Fruit fly (Drosophila melanogaster) whole organism, embryonic: ENCODE data around the gene CG32301.

Source experiments
- CG12659 ChIP-seq: fragments of 200-800 bp; sonication (Bioruptor generic); optimal IDR thresholded peaks from 3 replicates; lab custom pipeline; 2017; ENCODE audit warnings: mild to moderate bottlenecking, missing biosample characterization, missing genetic modification reagents, missing genetic modification characterization
- CG13296 ChIP-seq: fragments of 200-800 bp; sonication (Bioruptor generic); optimal IDR thresholded peaks from 3 replicates; lab custom pipeline; 2018; ENCODE audit warnings: missing biosample characterization, mild to moderate bottlenecking, missing genetic modification characterization
- CG14014 ChIP-seq: fragments of 200-800 bp; sonication (Bioruptor generic); IDR thresholded peaks from 2 replicates; pipeline ENCODE4 v1.3.6; 2022; ENCODE audit warnings: missing biosample characterization, missing genetic modification characterization
- CG15514 ChIP-seq: fragments of 200-800 bp; sonication (Bioruptor generic); optimal IDR thresholded peaks from 3 replicates; lab custom pipeline; 2017; ENCODE audit warnings: missing biosample characterization, missing genetic modification characterization, mild to moderate bottlenecking, moderate library complexity, missing genetic modification reagents
- CG2199 ChIP-seq: fragments of 200-800 bp; sonication (Bioruptor generic); IDR thresholded peaks from 3 replicates; pipeline ENCODE4 v1.3.6; 2022; ENCODE audit warnings: missing biosample characterization, missing genetic modification characterization
- CG30020 ChIP-seq: fragments of 200-800 bp; optimal IDR thresholded peaks from 2 replicates; lab custom pipeline; 2019; ENCODE audit warnings: missing biosample characterization, mild to moderate bottlenecking, missing genetic modification characterization, moderate library complexity
- CG4328 ChIP-seq: fragments of 200-800 bp; sonication (Bioruptor generic); optimal IDR thresholded peaks from 3 replicates; lab custom pipeline; 2017; ENCODE audit warnings: missing biosample characterization, missing genetic modification reagents, missing genetic modification characterization
- CG4424 ChIP-seq: fragments of 200-800 bp; sonication (Bioruptor generic); optimal IDR thresholded peaks from 3 replicates; lab custom pipeline; 2016; ENCODE audit warnings: missing biosample characterization, missing genetic modification characterization
- CG6654 ChIP-seq: fragments of 200-800 bp; sonication (Bioruptor generic); optimal IDR thresholded peaks from 2 replicates; lab custom pipeline; 2017; ENCODE audit warnings: missing biosample characterization, mild to moderate bottlenecking, missing genetic modification characterization
- CG6683 ChIP-seq: fragments of 200-800 bp; sonication (Bioruptor generic); optimal IDR thresholded peaks from 2 replicates; lab custom pipeline; 2017; ENCODE audit warnings: missing biosample characterization, mild to moderate bottlenecking, missing genetic modification characterization, missing genetic modification reagents
- CG6791 ChIP-seq: fragments of 200-800 bp; sonication (Bioruptor generic); IDR thresholded peaks from 3 replicates; pipeline ENCODE4 v1.3.6; 2022; ENCODE audit warnings: missing biosample characterization, missing genetic modification characterization; ENCODE audit not compliant: partially characterized antibody
- CG7271 ChIP-seq: fragments of 200-800 bp; sonication (Bioruptor generic); optimal IDR thresholded peaks from 2 replicates; lab custom pipeline; 2018; ENCODE audit warnings: missing biosample characterization, mild to moderate bottlenecking, missing genetic modification characterization, moderate library complexity
- CG7963 ChIP-seq: fragments of 200-800 bp; sonication (Bioruptor generic); IDR thresholded peaks from 3 replicates; pipeline ENCODE4 v1.3.6; 2022; ENCODE audit warnings: missing biosample characterization, missing genetic modification characterization; ENCODE audit not compliant: partially characterized antibody
- CG8290 ChIP-seq, 3 experiments: fragments of 200-800 bp; sonication (Bioruptor generic); optimal IDR thresholded peaks; 2 replicates each; lab custom pipeline; 2016 to 2019; ENCODE audit warnings: missing biosample characterization in 3 of 3, missing genetic modification characterization in 3 of 3, mild to moderate bottlenecking in 2 of 3, moderate library complexity in 1 of 3
- CG9817 ChIP-seq: fragments of 200-800 bp; sonication (Bioruptor generic); optimal IDR thresholded peaks from 2 replicates; lab custom pipeline; 2018; ENCODE audit warnings: missing biosample characterization, mild to moderate bottlenecking, missing genetic modification characterization, moderate library complexity
- CHES-1-like ChIP-seq: fragments of 200-800 bp; sonication (Bioruptor generic); optimal IDR thresholded peaks from 2 replicates; lab custom pipeline; 2016; ENCODE audit warnings: missing biosample characterization, missing genetic modification characterization
- CTCF ChIP-seq: fragments of 200-800 bp; sonication (Bioruptor generic); optimal IDR thresholded peaks from 2 replicates; lab custom pipeline; 2017; ENCODE audit warnings: missing biosample characterization, mild to moderate bottlenecking, missing genetic modification characterization, moderate library complexity
- Chrac-16 ChIP-seq: fragments of 200-800 bp; sonication (Bioruptor generic); optimal IDR thresholded peaks from 3 replicates; lab custom pipeline; 2016; ENCODE audit warnings: missing biosample characterization, missing genetic modification characterization
- Dll ChIP-seq: fragments of 200-800 bp; sonication (Bioruptor generic); IDR thresholded peaks from 4 replicates; pipeline ENCODE4 v1.3.6; 2022; ENCODE audit warnings: missing biosample characterization, missing genetic modification characterization; ENCODE audit not compliant: partially characterized antibody
- Drgx ChIP-seq: fragments of 200-800 bp; sonication (Bioruptor generic); IDR thresholded peaks from 2 replicates; pipeline ENCODE4 v1.3.6; 2022; ENCODE audit warnings: missing biosample characterization, missing genetic modification characterization
- Hmr ChIP-seq: fragments of 200-800 bp; sonication (Bioruptor generic); optimal IDR thresholded peaks from 3 replicates; lab custom pipeline; 2017; ENCODE audit warnings: mild to moderate bottlenecking, missing biosample characterization, missing genetic modification reagents, missing genetic modification characterization
- Jarid2 ChIP-seq: fragments of 200-800 bp; sonication (Bioruptor generic); optimal IDR thresholded peaks from 3 replicates; lab custom pipeline; 2017; ENCODE audit warnings: mild to moderate bottlenecking, missing biosample characterization, missing genetic modification reagents, missing genetic modification characterization
- Max ChIP-seq: fragments of 200-800 bp; sonication (Bioruptor generic); optimal IDR thresholded peaks from 2 replicates; lab custom pipeline; 2016; ENCODE audit warnings: missing biosample characterization, mild to moderate bottlenecking, missing genetic modification characterization
- NK7.1 ChIP-seq: fragments of 200-800 bp; sonication (Bioruptor generic); optimal IDR thresholded peaks from 3 replicates; lab custom pipeline; 2016; ENCODE audit warnings: missing biosample characterization, missing genetic modification characterization
- PHDP ChIP-seq: fragments of 200-800 bp; sonication (Bioruptor generic); optimal IDR thresholded peaks from 3 replicates; lab custom pipeline; 2018; ENCODE audit warnings: missing biosample characterization, mild to moderate bottlenecking, missing genetic modification characterization, moderate library complexity
- Scr ChIP-seq: fragments of 200-800 bp; sonication (Bioruptor generic); IDR thresholded peaks from 2 replicates; pipeline ENCODE4 v1.3.6; 2022; ENCODE audit warnings: missing biosample characterization, missing genetic modification characterization; ENCODE audit not compliant: partially characterized antibody
- Stat92E ChIP-seq, 3 experiments: fragments of >200 bp in 2 of 3; fragments of 200-800 bp in 1 of 3; sonication (Bioruptor generic) in 1 of 3; optimal IDR thresholded peaks; 2 replicates each; lab custom pipeline; 2017 to 2019; ENCODE audit warnings: missing biosample characterization in 3 of 3, missing genetic modification characterization in 3 of 3, mild to moderate bottlenecking in 1 of 3, moderate library complexity in 1 of 3
- ato ChIP-seq: fragments of 200-800 bp; sonication (Bioruptor generic); IDR thresholded peaks from 2 replicates; pipeline ENCODE4 v1.3.6; 2022; ENCODE audit warnings: missing biosample characterization, missing genetic modification characterization; ENCODE audit not compliant: partially characterized antibody
- bbx ChIP-seq: fragments of 200-800 bp; sonication (Bioruptor generic); IDR thresholded peaks from 2 replicates; pipeline ENCODE4 v1.3.6; 2022; ENCODE audit warnings: missing biosample characterization, missing genetic modification characterization; ENCODE audit not compliant: partially characterized antibody
- btn ChIP-seq: fragments of 200-800 bp; sonication (Bioruptor generic); optimal IDR thresholded peaks from 2 replicates; lab custom pipeline; 2016; ENCODE audit warnings: missing biosample characterization, missing genetic modification characterization
- chinmo ChIP-seq: fragments of 200-800 bp; sonication (Bioruptor generic); IDR thresholded peaks from 4 replicates; pipeline ENCODE4 v1.3.6; 2022; ENCODE audit warnings: missing biosample characterization, missing genetic modification characterization; ENCODE audit not compliant: partially characterized antibody
- ems ChIP-seq: fragments of 200-800 bp; sonication (Bioruptor generic); optimal IDR thresholded peaks from 3 replicates; lab custom pipeline; 2016; ENCODE audit warnings: missing biosample characterization, missing genetic modification characterization
- eve ChIP-seq, 2 experiments: fragments of >200 bp; optimal IDR thresholded peaks; 2 replicates each; lab custom pipeline; 2017; ENCODE audit warnings: missing biosample characterization in 2 of 2, missing genetic modification characterization in 2 of 2
- fru ChIP-seq: fragments of >200 bp; optimal IDR thresholded peaks from 2 replicates; lab custom pipeline; 2017
- ftz-f1 ChIP-seq: fragments of 200-800 bp; sonication (Bioruptor generic); optimal IDR thresholded peaks from 2 replicates; lab custom pipeline; 2016; ENCODE audit warnings: missing biosample characterization, missing genetic modification characterization
- h ChIP-seq: fragments of >200 bp; optimal IDR thresholded peaks from 2 replicates; lab custom pipeline; 2017
- kni ChIP-seq: fragments of 200-800 bp; sonication (Bioruptor generic); optimal IDR thresholded peaks from 3 replicates; lab custom pipeline; 2017; ENCODE audit warnings: mild to moderate bottlenecking, missing biosample characterization, missing genetic modification reagents, missing genetic modification characterization
- knrl ChIP-seq: fragments of 200-800 bp; sonication (Bioruptor generic); IDR thresholded peaks from 3 replicates; pipeline ENCODE4 v1.3.6; 2022; ENCODE audit warnings: missing biosample characterization, missing genetic modification characterization; ENCODE audit not compliant: partially characterized antibody
- mirr ChIP-seq: fragments of 200-800 bp; sonication (Bioruptor generic); optimal IDR thresholded peaks from 3 replicates; lab custom pipeline; 2018; ENCODE audit warnings: missing biosample characterization, mild to moderate bottlenecking, missing genetic modification characterization
- nerfin-2 ChIP-seq: fragments of 200-800 bp; sonication (Bioruptor generic); IDR thresholded peaks from 2 replicates; pipeline ENCODE4 v1.3.6; 2022; ENCODE audit warnings: missing biosample characterization, missing genetic modification characterization; ENCODE audit not compliant: partially characterized antibody
- otp ChIP-seq: fragments of 200-800 bp; sonication (Bioruptor generic); IDR thresholded peaks from 3 replicates; pipeline ENCODE4, ENCODE4 v1.3.6; 2022; ENCODE audit warnings: missing biosample characterization, missing genetic modification characterization
- pnt ChIP-seq: fragments of 200-800 bp; sonication (Bioruptor generic); optimal IDR thresholded peaks from 3 replicates; lab custom pipeline; 2016; ENCODE audit warnings: missing biosample characterization, missing genetic modification characterization
- stc ChIP-seq: fragments of 200-800 bp; sonication (Bioruptor generic); IDR thresholded peaks from 2 replicates; pipeline ENCODE4 v1.3.6; 2022; ENCODE audit warnings: missing biosample characterization, missing genetic modification characterization
- stwl ChIP-seq: fragments of 200-800 bp; sonication (Bioruptor generic); optimal IDR thresholded peaks from 3 replicates; lab custom pipeline; 2018; ENCODE audit warnings: missing biosample characterization, mild to moderate bottlenecking, missing genetic modification characterization, moderate library complexity
- sug ChIP-seq: fragments of 200-800 bp; optimal IDR thresholded peaks from 2 replicates; lab custom pipeline; 2019; ENCODE audit warnings: missing biosample characterization, mild to moderate bottlenecking, missing genetic modification characterization, moderate library complexity
- unc-4 ChIP-seq: fragments of 200-800 bp; sonication (Bioruptor generic); IDR thresholded peaks from 2 replicates; pipeline ENCODE4 v1.3.6; 2022; ENCODE audit warnings: missing biosample characterization, missing genetic modification characterization; ENCODE audit not compliant: partially characterized antibody
- vvl ChIP-seq: fragments of 200-800 bp; sonication (Bioruptor generic); IDR thresholded peaks from 2 replicates; pipeline ENCODE4 v1.3.6; 2022; ENCODE audit warnings: missing biosample characterization, missing genetic modification characterization
- z ChIP-seq: fragments of 200-800 bp; sonication (Bioruptor generic); IDR thresholded peaks from 3 replicates; pipeline ENCODE4 v1.3.6; 2022; ENCODE audit warnings: missing biosample characterization, missing genetic modification characterization

The CG32301 gene

DNA sequence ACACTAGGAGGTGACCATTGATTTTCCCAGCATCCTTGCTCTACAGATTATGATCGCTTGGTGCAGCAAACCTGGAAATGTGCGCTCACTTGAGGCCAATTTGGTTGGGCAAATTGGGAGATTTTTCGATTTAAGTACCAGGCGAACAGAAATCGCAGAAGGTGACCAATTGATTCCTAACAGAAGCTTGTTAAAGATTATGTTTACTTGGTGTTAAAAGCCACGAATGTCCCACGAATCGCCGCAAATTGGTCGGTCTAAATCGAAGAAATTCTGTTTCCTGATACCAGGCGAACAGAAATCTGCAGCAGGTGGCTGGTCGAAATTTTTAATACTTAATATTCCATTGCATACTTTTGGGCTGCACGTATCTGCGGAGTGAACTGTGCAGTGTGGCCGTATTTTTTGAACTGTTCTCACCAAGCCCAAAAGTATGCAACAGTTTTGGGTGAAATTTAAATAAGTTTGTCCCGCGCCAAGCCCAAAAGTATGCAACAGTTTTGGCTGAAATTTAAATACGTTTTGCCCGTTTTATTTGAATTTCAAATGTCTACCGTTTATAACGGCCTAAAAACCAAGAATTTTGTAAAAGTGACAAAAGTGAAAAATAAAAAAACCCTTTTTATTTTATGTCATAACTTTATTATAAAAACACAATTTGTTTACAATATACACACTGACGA lies at the start of gene CG32301:
Gene CG32301 (plus strand): TSS at position 633 of the 683 bp plus-strand sequence.
- no peak for TF ChIP-seq h (lab: Kevin White, UChicago)
- TF ChIP-seq CG4424 (GFP tag; lab: Kevin White, UChicago) = no peak
- peak; percentile 80 for TF ChIP-seq kni (GFP tag; lab: Kevin White, UChicago)
- peak; percentile 29; the same call in 1 of the 2 replicates for TF ChIP-seq ato (GFP tag; lab: Robert Waterston, UW)
- TF ChIP-seq chinmo = peak; percentile 74; the same call in 2 of the 4 replicates
- TF ChIP-seq btn (GFP tag; lab: Kevin White, UChicago) = no peak
- TF ChIP-seq Scr (GFP tag; lab: Robert Waterston, UW) = peak; percentile 42
- peak; percentile 51; the same call in 2 of the 4 replicates for TF ChIP-seq Dll (GFP tag; lab: Robert Waterston, UW)
- no peak for TF ChIP-seq fru (lab: Kevin White, UChicago)
- TF ChIP-seq mirr (GFP tag; lab: Kevin White, UChicago) = peak; percentile 29
- no peak for TF ChIP-seq stwl (tag; lab: Kevin White, UChicago)
- no peak for TF ChIP-seq CG30020 (tag; lab: Kevin White, UChicago)
- TF ChIP-seq Max (GFP tag; lab: Kevin White, UChicago) = no peak
- no peak for TF ChIP-seq PHDP (tag; lab: Kevin White, UChicago)
- TF ChIP-seq eve (GFP tag; optimal IDR thresholded peaks at IDR 0.05; lab: Kevin White, UChicago) = no peak
- TF ChIP-seq CG6683 = no peak
- TF ChIP-seq CG14014 (GFP tag; lab: Robert Waterston, UW) = no peak
- TF ChIP-seq CG7271 (tag; lab: Kevin White, UChicago) = no peak
- no peak for TF ChIP-seq z (GFP tag; lab: Robert Waterston, UW)
- peak; percentile 43 for TF ChIP-seq CG15514 (GFP tag; lab: Kevin White, UChicago)
- TF ChIP-seq NK7.1 (GFP tag; lab: Kevin White, UChicago) = no peak
- TF ChIP-seq Hmr (GFP tag; lab: Kevin White, UChicago) = peak; percentile 70
- peak; percentile 28; the same call in 1 of the 2 replicates for TF ChIP-seq vvl (GFP tag; lab: Robert Waterston, UW)
- no peak for TF ChIP-seq CG9817 (tag; lab: Kevin White, UChicago)
- TF ChIP-seq pnt (GFP tag; lab: Kevin White, UChicago) = no peak
- TF ChIP-seq CG4328 (GFP tag; lab: Kevin White, UChicago) = no peak
- 0 out of 3 replicates have a peak, but pooled peaks have one; percentile 17 for TF ChIP-seq CG2199 (GFP tag; lab: Robert Waterston, UW)
- TF ChIP-seq unc-4 = 0 out of 2 replicates have a peak, but pooled peaks have one; percentile 32
- peak; percentile 41; the same call in 1 of the 2 replicates for TF ChIP-seq stc
- TF ChIP-seq CTCF (GFP tag; lab: Kevin White, UChicago) = peak; percentile 62
- TF ChIP-seq bbx (GFP tag; lab: Robert Waterston, UW) = peak; percentile 51
- no peak for TF ChIP-seq CHES-1-like
- no peak for TF ChIP-seq Drgx (GFP tag; lab: Robert Waterston, UW)
- TF ChIP-seq Stat92E (GFP tag; optimal IDR thresholded peaks at IDR 0.05; lab: Kevin White, UChicago) = no peak
- peak; percentile 24; the same call in 1 of the 3 replicates for TF ChIP-seq knrl
- peak; percentile 98 for TF ChIP-seq CG8290 (GFP tag; optimal IDR thresholded peaks at IDR 0.05; lab: Kevin White, UChicago)
- peak; percentile 95 to 96 for TF ChIP-seq CG8290 (tag; optimal IDR thresholded peaks at IDR 0.05; lab: Kevin White, UChicago)
- TF ChIP-seq nerfin-2 (GFP tag; lab: Robert Waterston, UW) = peak; percentile 41; the same call in 1 of the 2 replicates
- no peak for TF ChIP-seq CG12659
- TF ChIP-seq ftz-f1 (GFP tag; lab: Kevin White, UChicago) = no peak
- no peak for TF ChIP-seq CG6654 (GFP tag; lab: Kevin White, UChicago)
- TF ChIP-seq CG6791 = peak; percentile 83
- 0 out of 3 replicates have a peak, but pooled peaks have one; percentile 25 for TF ChIP-seq CG7963 (GFP tag; lab: Robert Waterston, UW)
- TF ChIP-seq CG13296 (GFP tag; lab: Kevin White, UChicago) = no peak
- no peak for TF ChIP-seq sug (tag; lab: Kevin White, UChicago)
- no peak for TF ChIP-seq ems (GFP tag; lab: Kevin White, UChicago)
- no peak for TF ChIP-seq otp (GFP tag; lab: Robert Waterston, UW)
- no peak for TF ChIP-seq Jarid2 (GFP tag; lab: Kevin White, UChicago)
- no peak for TF ChIP-seq Chrac-16 (GFP tag; lab: Kevin White, UChicago)
